Fruit fly (Drosophila melanogaster): ENCODE results near the gene eIF4E1.

The eIF4E1 gene

DNA sequence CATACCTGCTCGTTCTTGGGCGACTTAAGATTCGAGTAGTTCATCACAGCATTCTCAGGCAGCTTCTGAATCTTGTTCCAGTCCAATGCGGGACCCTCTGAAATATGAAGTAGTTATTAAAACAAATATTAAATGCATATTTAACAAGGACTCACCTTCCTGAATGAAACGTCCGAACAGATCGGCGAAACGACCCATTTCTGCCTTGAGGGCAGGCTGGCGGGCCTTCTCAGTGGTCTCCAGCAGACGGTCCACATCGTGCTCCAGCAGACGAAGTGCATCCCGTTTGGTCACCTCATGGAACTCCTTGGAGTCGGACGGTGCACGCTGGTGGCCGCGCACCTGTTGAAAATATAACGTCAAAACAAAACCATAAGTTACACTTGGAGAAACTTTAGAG, 48.5 kb downstream of the eIF4E1 start, which contains the start of gene CG32040:
TSS of gene CG32040 (plus strand) at position 301 of the 400 bp plus-strand sequence.
- TF ChIP-seq dl (GFP tag; optimal IDR thresholded peaks at IDR 0.05; ENCODE audit: insufficient read depth in 1 of 2, partially characterized antibody in 2 of 2): no peak
- no peak for TF ChIP-seq CG32264 (GFP tag; optimal IDR thresholded peaks at IDR 0.05)
- no peak for TF ChIP-seq woc (GFP tag; optimal IDR thresholded peaks at IDR 0.05)
- no peak for TF ChIP-seq sv (GFP tag; optimal IDR thresholded peaks at IDR 0.05)
- TF ChIP-seq Hnf4 (GFP tag; optimal IDR thresholded peaks at IDR 0.05): no peak
- TF ChIP-seq ey (GFP tag; optimal IDR thresholded peaks at IDR 0.05): no peak
- TF ChIP-seq jim (GFP tag; optimal IDR thresholded peaks at IDR 0.05): no peak
- TF ChIP-seq Rel (GFP tag; optimal IDR thresholded peaks at IDR 0.05): no peak
- no peak for TF ChIP-seq Rel (tag; optimal IDR thresholded peaks at IDR 0.05)
- no peak for TF ChIP-seq tai (GFP tag; optimal IDR thresholded peaks at IDR 0.05)
- no peak for TF ChIP-seq fru (GFP tag; optimal IDR thresholded peaks at IDR 0.05)
- TF ChIP-seq Hr78 (GFP tag; optimal IDR thresholded peaks at IDR 0.05): no peak
- no peak for TF ChIP-seq pan (optimal IDR thresholded peaks at IDR 0.05)
- no peak for TF ChIP-seq br (GFP tag; optimal IDR thresholded peaks at IDR 0.05)
- TF ChIP-seq OdsH (GFP tag; optimal IDR thresholded peaks at IDR 0.05): no peak
- no peak for TF ChIP-seq Mio (GFP tag; optimal IDR thresholded peaks at IDR 0.05)
